Worm (Caenorhabditis elegans) whole organism, young adult: ENCODE data around the gene fbxb-99.

ENCODE experiments used
- B0261.1 ChIP-seq: sonication (generic microtip); optimal IDR thresholded peaks from 2 replicates; lab custom pipeline; 2016; ENCODE audit warnings: mild to moderate bottlenecking, missing genetic modification characterization, moderate library complexity, missing compliant biosample characterization
- B0336.3 ChIP-seq: fragments of 200-800 bp; sonication (Bioruptor generic); IDR thresholded peaks from 2 replicates; pipeline ENCODE4 v1.3.6; 2022; ENCODE audit warnings: missing genetic modification characterization, missing compliant biosample characterization
- F10E7.11 ChIP-seq: sonication (generic microtip); optimal IDR thresholded peaks from 2 replicates; lab custom pipeline; 2017; ENCODE audit warnings: mild to moderate bottlenecking, missing genetic modification characterization, moderate library complexity, missing compliant biosample characterization
- F33H1.4 ChIP-seq: fragments of 200-800 bp; sonication (Bioruptor generic); IDR thresholded peaks from 2 replicates; pipeline ENCODE4 v1.3.6; 2022; ENCODE audit warnings: missing genetic modification reagents, missing genetic modification characterization, missing compliant biosample characterization
- F39B2.1 ChIP-seq: fragments of 200-800 bp; sonication (Bioruptor generic); IDR thresholded peaks from 2 replicates; pipeline ENCODE4 v1.3.6; 2022; ENCODE audit warnings: missing genetic modification reagents, missing genetic modification characterization, missing compliant biosample characterization
- F52B5.7 ChIP-seq: sonication (generic microtip); optimal IDR thresholded peaks from 2 replicates; lab custom pipeline; 2016; ENCODE audit warnings: mild to moderate bottlenecking, missing genetic modification characterization, missing compliant biosample characterization
- F57A8.1 ChIP-seq: fragments of 200-800 bp; sonication (Bioruptor generic); optimal IDR thresholded peaks from 2 replicates; lab custom pipeline; 2018; ENCODE audit warnings: mild to moderate bottlenecking, missing genetic modification characterization, moderate library complexity, missing compliant biosample characterization
- K12H6.12 ChIP-seq: fragments of 200-800 bp; sonication (Bioruptor generic); optimal IDR thresholded peaks from 2 replicates; lab custom pipeline; 2018; ENCODE audit warnings: mild to moderate bottlenecking, missing genetic modification characterization, missing compliant biosample characterization
- Y53G8AR.9 ChIP-seq: fragments of 200-800 bp; sonication (Bioruptor generic); conservative IDR thresholded peaks from 2 replicates; pipeline ENCODE4 v1.3.6; 2022; ENCODE audit warnings: missing genetic modification reagents, missing genetic modification characterization, missing compliant biosample characterization
- Y79H2A.3 ChIP-seq: fragments of 200-800 bp; sonication (Bioruptor generic); conservative IDR thresholded peaks from 2 replicates; pipeline ENCODE4 v1.3.6; 2022; ENCODE audit warnings: missing genetic modification reagents, missing genetic modification characterization, missing compliant biosample characterization
- aptf-2 ChIP-seq: fragments of 200-800 bp; sonication (Bioruptor generic); conservative IDR thresholded peaks from 2 replicates; pipeline ENCODE4 v1.3.6; 2022; ENCODE audit warnings: missing genetic modification reagents, missing genetic modification characterization, missing compliant biosample characterization
- atf-7 ChIP-seq: sonication (generic microtip); optimal IDR thresholded peaks from 2 replicates; lab custom pipeline; 2017; ENCODE audit warnings: mild to moderate bottlenecking, missing genetic modification characterization, missing compliant biosample characterization
- attf-3 ChIP-seq: fragments of 200-800 bp; sonication (Bioruptor generic); conservative IDR thresholded peaks from 2 replicates; pipeline ENCODE4 v1.3.6; 2022; ENCODE audit warnings: missing genetic modification reagents, missing genetic modification characterization, missing compliant biosample characterization
- attf-5 ChIP-seq: fragments of 200-800 bp; sonication (Bioruptor generic); optimal IDR thresholded peaks from 2 replicates; lab custom pipeline; 2018; ENCODE audit warnings: mild to moderate bottlenecking, missing genetic modification characterization, missing compliant biosample characterization
- cebp-1 ChIP-seq, 2 experiments: fragments of 200-800 bp in 1 of 2; sonication (Bioruptor generic) in 1 of 2; sonication (generic microtip) in 1 of 2; IDR thresholded peaks in 1 of 2; optimal IDR thresholded peaks in 1 of 2; 2 replicates each; pipeline versions ENCODE4 v1.3.6 to Lab custom; 2017 to 2022; ENCODE audit warnings: missing compliant biosample characterization in 2 of 2, missing genetic modification characterization in 2 of 2, mild to moderate bottlenecking in 1 of 2, missing genetic modification reagents in 1 of 2, moderate library complexity in 1 of 2
- ceh-79 ChIP-seq: sonication (generic microtip); optimal IDR thresholded peaks from 2 replicates; lab custom pipeline; 2017; ENCODE audit warnings: mild to moderate bottlenecking, missing genetic modification characterization, missing compliant biosample characterization
- ceh-91 ChIP-seq: fragments of 200-800 bp; sonication (Bioruptor generic); IDR thresholded peaks from 2 replicates; pipeline ENCODE4 v1.3.6; 2022; ENCODE audit warnings: missing genetic modification reagents, missing genetic modification characterization, missing compliant biosample characterization
- die-1 ChIP-seq: sonication (generic microtip); optimal IDR thresholded peaks from 2 replicates; lab custom pipeline; 2016; ENCODE audit warnings: missing genotype, mild to moderate bottlenecking, missing genetic modification characterization, missing compliant biosample characterization
- efl-1 ChIP-seq: fragments of 150-350 bp; optimal IDR thresholded peaks from 2 replicates; lab custom pipeline; 2014; ENCODE audit warnings: missing biosample characterization, missing genetic modification reagents, missing genetic modification characterization
- egl-18 ChIP-seq: fragments of 200-800 bp; sonication (Bioruptor generic); IDR thresholded peaks from 2 replicates; pipeline ENCODE4 v1.3.6; 2022; ENCODE audit warnings: missing genetic modification reagents, missing genetic modification characterization, missing compliant biosample characterization
- egrh-3 ChIP-seq: fragments of 200-800 bp; sonication (Bioruptor generic); IDR thresholded peaks from 2 replicates; pipeline ENCODE4 v1.3.6; 2022; ENCODE audit warnings: missing genetic modification reagents, missing genetic modification characterization, missing compliant biosample characterization
- fkh-3 ChIP-seq: sonication (generic microtip); optimal IDR thresholded peaks from 2 replicates; lab custom pipeline; 2016; ENCODE audit warnings: mild to moderate bottlenecking, missing genetic modification characterization, missing compliant biosample characterization
- gei-17 ChIP-seq: fragments of 200-800 bp; sonication (Bioruptor generic); optimal IDR thresholded peaks from 2 replicates; lab custom pipeline; 2018; ENCODE audit warnings: mild to moderate bottlenecking, missing genetic modification characterization, missing compliant biosample characterization
- him-1 ChIP-seq: sonication (generic microtip); optimal IDR thresholded peaks from 2 replicates; lab custom pipeline; 2016; ENCODE audit warnings: missing genotype, missing genetic modification reagents, missing genetic modification characterization, missing compliant biosample characterization
- hrde-1 ChIP-seq: sonication (generic microtip); optimal IDR thresholded peaks from 2 replicates; lab custom pipeline; 2016; ENCODE audit warnings: missing genetic modification characterization, mild to moderate bottlenecking, missing compliant biosample characterization, moderate library complexity, missing genotype, missing genetic modification reagents, borderline replicate concordance
- let-526 ChIP-seq: fragments of 200-800 bp; sonication (Bioruptor generic); IDR thresholded peaks from 2 replicates; pipeline ENCODE4 v1.3.6; 2022; ENCODE audit warnings: missing genetic modification reagents, missing genetic modification characterization, missing compliant biosample characterization
- madf-3 ChIP-seq: fragments of 200-800 bp; sonication (Bioruptor generic); IDR thresholded peaks from 2 replicates; pipeline ENCODE4 v1.3.6; 2022; ENCODE audit warnings: missing genetic modification reagents, missing genetic modification characterization, missing compliant biosample characterization
- madf-8 ChIP-seq: fragments of 200-800 bp; sonication (Bioruptor generic); conservative IDR thresholded peaks from 2 replicates; pipeline ENCODE4 v1.3.6; 2022; ENCODE audit warnings: missing genetic modification reagents, missing genetic modification characterization, missing compliant biosample characterization
- mel-28 ChIP-seq: sonication (generic microtip); optimal IDR thresholded peaks from 2 replicates; lab custom pipeline; 2016; ENCODE audit warnings: borderline replicate concordance, mild to moderate bottlenecking, missing genetic modification characterization, missing compliant biosample characterization
- nhr-80 ChIP-seq: sonication (generic microtip); optimal IDR thresholded peaks from 2 replicates; lab custom pipeline; 2016; ENCODE audit warnings: missing genetic modification characterization, missing compliant biosample characterization
- nhr-90 ChIP-seq: sonication (generic microtip); optimal IDR thresholded peaks from 2 replicates; lab custom pipeline; 2016; ENCODE audit warnings: missing genotype, mild to moderate bottlenecking, missing genetic modification characterization, missing compliant biosample characterization
- repo-1 ChIP-seq: sonication (generic microtip); optimal IDR thresholded peaks from 2 replicates; lab custom pipeline; 2017; ENCODE audit warnings: mild to moderate bottlenecking, missing genetic modification characterization, missing compliant biosample characterization
- snpc-4 ChIP-seq, 5 experiments: fragments of 150-350 bp in 1 of 5; sonication (generic microtip) in 4 of 5; optimal IDR thresholded peaks; 2 replicates each; lab custom pipeline; 2014 to 2018; ENCODE audit warnings: missing genetic modification characterization in 5 of 5, missing biosample characterization in 3 of 5, antibody characterized with exemption in 2 of 5, mild to moderate bottlenecking in 2 of 5, missing compliant biosample characterization in 2 of 5, missing genotype in 2 of 5, moderate library complexity in 2 of 5, missing genetic modification reagents in 1 of 5
- tbp1 ChIP-seq: fragments of 200-800 bp; sonication (Bioruptor generic); optimal IDR thresholded peaks from 2 replicates; lab custom pipeline; 2018; ENCODE audit warnings: mild to moderate bottlenecking, missing genetic modification characterization, missing compliant biosample characterization
- tbx-9 ChIP-seq: sonication (generic microtip); optimal IDR thresholded peaks from 2 replicates; lab custom pipeline; 2016; ENCODE audit warnings: borderline replicate concordance, missing genetic modification characterization, inconsistent platforms, missing compliant biosample characterization
- unc-62 ChIP-seq: fragments of 150-350 bp; optimal IDR thresholded peaks from 2 replicates; lab custom pipeline; 2014; ENCODE audit warnings: missing biosample characterization, missing genetic modification reagents, missing genetic modification characterization
- zim-3 ChIP-seq: sonication (generic microtip); optimal IDR thresholded peaks from 2 replicates; lab custom pipeline; 2017; ENCODE audit warnings: mild to moderate bottlenecking, missing genetic modification characterization, moderate library complexity, missing compliant biosample characterization
- ztf-22 ChIP-seq: fragments of 200-800 bp; sonication (Bioruptor generic); optimal IDR thresholded peaks from 2 replicates; lab custom pipeline; 2018; ENCODE audit warnings: mild to moderate bottlenecking, missing genetic modification characterization, moderate library complexity, missing compliant biosample characterization
- ztf-26 ChIP-seq: sonication (generic microtip); optimal IDR thresholded peaks from 2 replicates; lab custom pipeline; 2017; ENCODE audit warnings: missing genetic modification characterization, missing compliant biosample characterization
- ztf-6 ChIP-seq: fragments of 200-800 bp; sonication (Bioruptor generic); IDR thresholded peaks from 2 replicates; pipeline ENCODE4 v1.3.6; 2022; ENCODE audit warnings: missing genetic modification reagents, missing genetic modification characterization, missing compliant biosample characterization

fbxb-99 gene

DNA sequence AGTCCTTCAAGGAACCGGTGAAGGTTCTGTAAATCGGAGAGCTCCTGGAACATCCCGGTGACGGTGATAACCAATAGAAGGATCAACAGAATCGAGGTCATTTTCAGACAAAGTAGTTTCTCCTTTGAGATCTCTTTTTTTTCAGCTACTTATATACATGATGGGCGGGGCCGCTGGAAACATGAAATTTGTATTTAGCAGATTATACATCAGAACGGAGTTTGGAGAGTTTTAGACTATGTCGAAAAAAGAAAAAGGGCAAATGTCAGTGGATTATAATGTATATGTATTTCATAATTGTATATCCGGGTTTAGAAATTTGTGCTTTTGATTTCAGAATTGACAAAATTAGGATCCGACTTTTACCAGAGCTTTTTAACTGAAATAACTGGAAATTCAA, 10.0 kb upstream of the fbxb-99 start, which contains the start of gene ins-32:
ins-32 (minus strand) TSS at position 101 of the 400 bp plus-strand sequence.
- no peak for TF ChIP-seq F33H1.4 (GFP tag; lab: Robert Waterston, UW)
- no peak for TF ChIP-seq ceh-91 (GFP tag; lab: Robert Waterston, UW)
- no peak for TF ChIP-seq aptf-2 (GFP tag; lab: Robert Waterston, UW)

ce11 chrII:3795323-3795722, 2.1 kb upstream of the fbxb-99 start, which contains the start of gene Y8A9A.2:
Gene Y8A9A.2, plus strand, starts transcription at chrII:3795623.
- TF ChIP-seq repo-1 = no peak
- TF ChIP-seq B0336.3 = no peak
- TF ChIP-seq efl-1 = no peak
- TF ChIP-seq fkh-3 (tag; lab: Kevin White, UChicago) = no peak
- no peak for TF ChIP-seq let-526 (GFP tag; lab: Robert Waterston, UW)
- no peak for TF ChIP-seq F33H1.4 (GFP tag; lab: Robert Waterston, UW)
- no peak for TF ChIP-seq egrh-3 (GFP tag; lab: Robert Waterston, UW)
- no peak for TF ChIP-seq mel-28 (tag; lab: Kevin White, UChicago)
- TF ChIP-seq ztf-22 (GFP tag; lab: Kevin White, UChicago) = no peak
- TF ChIP-seq snpc-4 (GFP tag; optimal IDR thresholded peaks at IDR 0.05; lab: Kevin White, UChicago) = no peak
- no peak for TF ChIP-seq snpc-4 (tag; optimal IDR thresholded peaks at IDR 0.05; lab: Kevin White, UChicago)
- TF ChIP-seq nhr-90 (tag; lab: Kevin White, UChicago) = no peak

DNA sequence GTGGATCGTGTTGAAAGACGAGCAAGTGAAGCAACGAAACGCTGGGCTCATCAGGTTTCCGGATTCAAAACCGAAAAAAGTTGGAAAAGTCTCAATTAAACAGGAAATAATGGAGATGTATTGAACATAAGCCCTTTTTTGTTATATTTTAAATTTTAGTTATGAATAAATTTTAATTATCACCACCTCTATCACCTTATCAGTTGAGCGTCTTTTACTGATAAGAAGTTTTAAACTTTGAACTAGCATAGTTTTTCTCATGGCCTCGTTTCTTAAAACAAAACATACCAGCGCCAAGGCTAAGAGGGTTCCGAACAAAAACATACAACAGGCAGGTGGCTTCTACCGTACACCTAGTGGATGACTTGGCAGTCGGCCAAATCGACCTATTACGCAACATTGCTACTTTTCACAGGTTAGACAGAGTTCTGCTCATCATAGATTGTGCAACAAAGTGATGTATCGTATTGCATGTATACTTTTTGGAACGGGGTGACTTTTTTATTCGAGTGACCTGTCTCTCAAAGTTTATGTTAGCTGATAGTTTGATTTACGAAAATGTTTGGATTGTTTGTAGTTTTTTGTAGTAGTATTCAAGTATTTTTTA, 4.8 kb downstream of the fbxb-99 start:
- TF ChIP-seq F39B2.1 (no peak), F10E7.11 (tag; lab: Kevin White, UChicago) (no peak), attf-5 (GFP tag; lab: Kevin White, UChicago) (no peak), ztf-26 (no peak), egl-18 (GFP tag; lab: Robert Waterston, UW) (no peak), F57A8.1 (no peak), Y79H2A.3 (GFP tag; lab: Robert Waterston, UW) (no peak), die-1 (tag; lab: Kevin White, UChicago) (no peak), snpc-4 (GFP tag; optimal IDR thresholded peaks at IDR 0.05; lab: Kevin White, UChicago) (no peak), snpc-4 (tag; optimal IDR thresholded peaks at IDR 0.05; lab: Kevin White, UChicago) (no peak), F52B5.7 (tag; lab: Kevin White, UChicago) (no peak), him-1 (no peak), B0261.1 (tag; lab: Kevin White, UChicago) (no peak), atf-7 (tag; lab: Kevin White, UChicago) (no peak), efl-1 (no peak), hrde-1 (no peak), cebp-1 (GFP tag; IDR thresholded peaks at IDR 0.05; lab: Robert Waterston, UW) (no peak), cebp-1 (tag; optimal IDR thresholded peaks at IDR 0.05; lab: Kevin White, UChicago) (no peak), attf-3 (GFP tag; lab: Robert Waterston, UW) (no peak), tbx-9 (tag; lab: Kevin White, UChicago) (no peak), nhr-80 (tag; lab: Kevin White, UChicago) (no peak), Y53G8AR.9 (GFP tag; lab: Robert Waterston, UW) (no peak)

- TF ChIP-seq gei-17 (no peak), madf-8 (no peak), madf-3 (no peak), zim-3 (no peak), ztf-6 (no peak), ztf-26 (no peak), unc-62 (GFP tag; lab: Kevin White, UChicago) (no peak), tbp1 (GFP tag; lab: Kevin White, UChicago) (no peak), Y79H2A.3 (GFP tag; lab: Robert Waterston, UW) (no peak), K12H6.12 (tag; lab: Kevin White, UChicago) (no peak), ceh-79 (tag; lab: Kevin White, UChicago) (no peak)
Measured at ce11 chrII:3787151-3787550, 6.1 kb downstream of the fbxb-99 start, which contains the start of gene T24E12.13. Gene T24E12.13, plus strand, starts transcription at chrII:3787451.
